Fruit fly (Drosophila melanogaster) whole organism, embryonic: ENCODE measurements around the gene AP-1mu.

Experiments used
- CG10321 ChIP-seq: fragments of 200-800 bp; sonication (Bioruptor generic); IDR thresholded peaks from 2 replicates; pipeline ENCODE4 v1.3.6; 2022; ENCODE audit warnings: missing biosample characterization, missing genetic modification characterization
- CG12155 ChIP-seq: fragments of 200-800 bp; sonication (Bioruptor generic); optimal IDR thresholded peaks from 3 replicates; lab custom pipeline; 2016; ENCODE audit warnings: missing biosample characterization, missing genetic modification characterization
- CG13624 ChIP-seq: fragments of 200-800 bp; sonication (Bioruptor generic); optimal IDR thresholded peaks from 2 replicates; lab custom pipeline; 2016; ENCODE audit warnings: missing biosample characterization, missing genetic modification characterization
- CG14441 ChIP-seq: fragments of 200-800 bp; sonication (Bioruptor generic); IDR thresholded peaks from 2 replicates; pipeline ENCODE4 v1.3.6; 2022; ENCODE audit warnings: missing biosample characterization, missing genetic modification characterization
- CG14710 ChIP-seq: fragments of 200-800 bp; sonication (Bioruptor generic); optimal IDR thresholded peaks from 3 replicates; lab custom pipeline; 2019; ENCODE audit warnings: missing biosample characterization, mild to moderate bottlenecking, missing genetic modification characterization, moderate library complexity
- CG15696 ChIP-seq: fragments of 200-800 bp; sonication (Bioruptor generic); optimal IDR thresholded peaks from 2 replicates; lab custom pipeline; 2019; ENCODE audit warnings: missing biosample characterization, mild to moderate bottlenecking, missing genetic modification characterization, moderate library complexity
- CG1603 ChIP-seq: fragments of 200-800 bp; sonication (Bioruptor generic); optimal IDR thresholded peaks from 2 replicates; lab custom pipeline; 2019; ENCODE audit warnings: missing biosample characterization, mild to moderate bottlenecking, missing genetic modification characterization, moderate library complexity
- CG17359 ChIP-seq: fragments of 200-800 bp; sonication (Bioruptor generic); optimal IDR thresholded peaks from 3 replicates; lab custom pipeline; 2018; ENCODE audit warnings: missing biosample characterization, mild to moderate bottlenecking, missing genetic modification characterization, moderate library complexity
- CG17361 ChIP-seq: fragments of 200-800 bp; sonication (Bioruptor generic); IDR thresholded peaks from 3 replicates; pipeline ENCODE4 v1.3.6; 2022; ENCODE audit warnings: missing biosample characterization, missing genetic modification characterization
- CG1792 ChIP-seq: fragments of 200-800 bp; sonication (Bioruptor generic); optimal IDR thresholded peaks from 2 replicates; lab custom pipeline; 2016; ENCODE audit warnings: missing biosample characterization, missing genetic modification characterization
- CG18011 ChIP-seq: fragments of 200-800 bp; sonication (Bioruptor generic); optimal IDR thresholded peaks from 2 replicates; lab custom pipeline; 2017; ENCODE audit warnings: missing biosample characterization, missing genetic modification characterization, mild to moderate bottlenecking, moderate library complexity, missing genotype
- CG18599 ChIP-seq: fragments of 200-800 bp; sonication (Bioruptor generic); optimal IDR thresholded peaks from 3 replicates; lab custom pipeline; 2017; ENCODE audit warnings: missing biosample characterization, missing genetic modification characterization, mild to moderate bottlenecking, moderate library complexity, missing genetic modification reagents
- CG2889 ChIP-seq: fragments of 200-800 bp; sonication (Bioruptor generic); IDR thresholded peaks from 3 replicates; pipeline ENCODE4 v1.3.6; 2022; ENCODE audit warnings: missing biosample characterization, missing genetic modification characterization
- CG3065 ChIP-seq: fragments of 200-800 bp; sonication (Bioruptor generic); optimal IDR thresholded peaks from 2 replicates; lab custom pipeline; 2016; ENCODE audit warnings: missing biosample characterization, missing genetic modification characterization
- CG34376 ChIP-seq: fragments of 200-800 bp; sonication (Bioruptor generic); optimal IDR thresholded peaks from 2 replicates; lab custom pipeline; 2018; ENCODE audit warnings: missing biosample characterization, mild to moderate bottlenecking, missing genetic modification characterization
- CG3838 ChIP-seq: fragments of 200-800 bp; sonication (Bioruptor generic); optimal IDR thresholded peaks from 3 replicates; lab custom pipeline; 2016; ENCODE audit warnings: missing biosample characterization, missing genetic modification characterization
- CG4617 ChIP-seq: fragments of 200-800 bp; sonication (Bioruptor generic); optimal IDR thresholded peaks from 3 replicates; lab custom pipeline; 2016; ENCODE audit warnings: missing biosample characterization, missing genetic modification characterization, borderline replicate concordance
- CG6683 ChIP-seq: fragments of 200-800 bp; sonication (Bioruptor generic); optimal IDR thresholded peaks from 2 replicates; lab custom pipeline; 2017; ENCODE audit warnings: missing biosample characterization, mild to moderate bottlenecking, missing genetic modification characterization, missing genetic modification reagents
- CG6813 ChIP-seq: fragments of 200-800 bp; sonication (Bioruptor generic); optimal IDR thresholded peaks from 2 replicates; lab custom pipeline; 2017; ENCODE audit warnings: missing biosample characterization, missing genetic modification characterization, mild to moderate bottlenecking, moderate library complexity, missing genetic modification reagents
- Dp ChIP-seq: fragments of 200-800 bp; sonication (Bioruptor generic); optimal IDR thresholded peaks from 2 replicates; lab custom pipeline; 2018; ENCODE audit warnings: missing biosample characterization, mild to moderate bottlenecking, missing genetic modification characterization, moderate library complexity
- Eip74EF ChIP-seq, 2 experiments: fragments of 200-800 bp in 1 of 2; fragments of >200 bp in 1 of 2; sonication (Bioruptor generic) in 1 of 2; optimal IDR thresholded peaks; 2 replicates each; lab custom pipeline; 2017 to 2019; ENCODE audit warnings: missing biosample characterization in 2 of 2, missing genetic modification characterization in 2 of 2, mild to moderate bottlenecking in 1 of 2, moderate library complexity in 1 of 2
- HLH4C ChIP-seq: fragments of 200-800 bp; sonication (Bioruptor generic); IDR thresholded peaks from 3 replicates; pipeline ENCODE4 v1.3.6; 2022; ENCODE audit warnings: missing biosample characterization, missing genetic modification characterization; ENCODE audit not compliant: partially characterized antibody
- Hr51 ChIP-seq, 2 experiments: fragments of 200-800 bp; sonication (Bioruptor generic); optimal IDR thresholded peaks; 2 replicates in 1 of 2; 3 replicates in 1 of 2; lab custom pipeline; 2016 to 2018; ENCODE audit warnings: missing biosample characterization in 2 of 2, missing genetic modification characterization in 2 of 2, mild to moderate bottlenecking in 1 of 2, moderate library complexity in 1 of 2
- Hsf ChIP-seq: fragments of 200-800 bp; sonication (Bioruptor generic); optimal IDR thresholded peaks from 3 replicates; lab custom pipeline; 2016; ENCODE audit warnings: missing biosample characterization, missing genetic modification characterization
- Myb ChIP-seq: fragments of 200-800 bp; sonication (Bioruptor generic); optimal IDR thresholded peaks from 2 replicates; lab custom pipeline; 2016; ENCODE audit warnings: missing biosample characterization, missing genetic modification characterization
- PHDP ChIP-seq: fragments of 200-800 bp; sonication (Bioruptor generic); optimal IDR thresholded peaks from 3 replicates; lab custom pipeline; 2018; ENCODE audit warnings: missing biosample characterization, mild to moderate bottlenecking, missing genetic modification characterization, moderate library complexity
- Tbp ChIP-seq: fragments of >200 bp; optimal IDR thresholded peaks from 2 replicates; lab custom pipeline; 2018; ENCODE audit warnings: missing biosample characterization, missing genetic modification characterization
- Xbp1 ChIP-seq: fragments of 200-800 bp; sonication (Bioruptor generic); optimal IDR thresholded peaks from 3 replicates; lab custom pipeline; 2016; ENCODE audit warnings: missing biosample characterization, mild to moderate bottlenecking, missing genetic modification characterization
- abd-A ChIP-seq: fragments of 200-800 bp; sonication (Bioruptor generic); optimal IDR thresholded peaks from 3 replicates; lab custom pipeline; 2019; ENCODE audit warnings: missing biosample characterization, mild to moderate bottlenecking, missing genetic modification characterization, moderate library complexity
- ac ChIP-seq: fragments of 200-800 bp; sonication (Bioruptor generic); optimal IDR thresholded peaks from 3 replicates; lab custom pipeline; 2017; ENCODE audit warnings: missing biosample characterization, mild to moderate bottlenecking, missing genetic modification characterization
- ase ChIP-seq: fragments of 200-800 bp; sonication (Bioruptor generic); IDR thresholded peaks from 3 replicates; pipeline ENCODE4 v1.3.6; 2022; ENCODE audit warnings: missing biosample characterization, missing genetic modification characterization
- bab2 ChIP-seq: fragments of 200-800 bp; sonication (Bioruptor generic); optimal IDR thresholded peaks from 2 replicates; lab custom pipeline; 2016; ENCODE audit warnings: missing biosample characterization, missing genetic modification characterization
- bowl ChIP-seq: fragments of 200-800 bp; sonication (Bioruptor generic); IDR thresholded peaks from 2 replicates; pipeline ENCODE4 v1.3.6; 2022; ENCODE audit warnings: missing biosample characterization, missing genetic modification characterization
- crc ChIP-seq: fragments of 200-800 bp; sonication (Bioruptor generic); optimal IDR thresholded peaks from 2 replicates; lab custom pipeline; 2016; ENCODE audit warnings: missing biosample characterization, missing genetic modification characterization
- dimm ChIP-seq: fragments of 200-800 bp; sonication (Bioruptor generic); IDR thresholded peaks from 2 replicates; pipeline ENCODE4 v1.3.6; 2022; ENCODE audit warnings: missing biosample characterization, missing genetic modification characterization
- dpn ChIP-seq, 2 experiments: fragments of 200-800 bp; sonication (Bioruptor generic); optimal IDR thresholded peaks; 3 replicates each; lab custom pipeline; 2016; ENCODE audit warnings: missing biosample characterization in 2 of 2, missing genetic modification characterization in 2 of 2
- ems ChIP-seq: fragments of 200-800 bp; sonication (Bioruptor generic); optimal IDR thresholded peaks from 3 replicates; lab custom pipeline; 2016; ENCODE audit warnings: missing biosample characterization, missing genetic modification characterization
- eyg ChIP-seq: fragments of 200-800 bp; sonication (Bioruptor generic); optimal IDR thresholded peaks from 3 replicates; lab custom pipeline; 2016; ENCODE audit warnings: missing biosample characterization, missing genetic modification characterization
- fd102C ChIP-seq: fragments of 200-800 bp; sonication (Bioruptor generic); optimal IDR thresholded peaks from 2 replicates; lab custom pipeline; 2018; ENCODE audit warnings: missing biosample characterization, mild to moderate bottlenecking, missing genetic modification characterization, moderate library complexity
- fd64A ChIP-seq: fragments of 200-800 bp; sonication (Bioruptor generic); optimal IDR thresholded peaks from 3 replicates; lab custom pipeline; 2018; ENCODE audit warnings: missing biosample characterization, mild to moderate bottlenecking, missing genetic modification characterization
- fd96Cb ChIP-seq: fragments of 200-800 bp; sonication (Bioruptor generic); optimal IDR thresholded peaks from 2 replicates; lab custom pipeline; 2018; ENCODE audit warnings: missing biosample characterization, mild to moderate bottlenecking, missing genetic modification characterization, moderate library complexity
- gce ChIP-seq: fragments of 200-800 bp; sonication (Bioruptor generic); IDR thresholded peaks from 3 replicates; pipeline ENCODE4 v1.3.6; 2022; ENCODE audit warnings: missing biosample characterization, missing genetic modification characterization
- grau ChIP-seq: fragments of 200-800 bp; optimal IDR thresholded peaks from 3 replicates; lab custom pipeline; 2019; ENCODE audit warnings: missing biosample characterization, mild to moderate bottlenecking, missing genetic modification characterization, moderate library complexity
- h ChIP-seq: fragments of >200 bp; optimal IDR thresholded peaks from 2 replicates; lab custom pipeline; 2017
- hth ChIP-seq: fragments of >200 bp; optimal IDR thresholded peaks from 2 replicates; lab custom pipeline; 2017; ENCODE audit warnings: inconsistent platforms
- knrl ChIP-seq: fragments of 200-800 bp; sonication (Bioruptor generic); IDR thresholded peaks from 3 replicates; pipeline ENCODE4 v1.3.6; 2022; ENCODE audit warnings: missing biosample characterization, missing genetic modification characterization; ENCODE audit not compliant: partially characterized antibody
- lilli ChIP-seq: fragments of 200-800 bp; sonication (Bioruptor generic); optimal IDR thresholded peaks from 3 replicates; lab custom pipeline; 2016; ENCODE audit warnings: missing biosample characterization, missing genetic modification characterization
- pros ChIP-seq: fragments of 200-800 bp; sonication (Bioruptor generic); optimal IDR thresholded peaks from 3 replicates; lab custom pipeline; 2019; ENCODE audit warnings: missing biosample characterization, mild to moderate bottlenecking, missing genetic modification characterization, moderate library complexity
- slou ChIP-seq: fragments of 200-800 bp; sonication (Bioruptor generic); optimal IDR thresholded peaks from 3 replicates; lab custom pipeline; 2016; ENCODE audit warnings: missing biosample characterization, missing genetic modification characterization
- sob ChIP-seq: fragments of 200-800 bp; sonication (Bioruptor generic); IDR thresholded peaks from 2 replicates; pipeline ENCODE4 v1.3.6; 2022; ENCODE audit warnings: missing biosample characterization, missing genetic modification characterization
- tx ChIP-seq: fragments of 200-800 bp; sonication (Bioruptor generic); optimal IDR thresholded peaks from 2 replicates; lab custom pipeline; 2016; ENCODE audit warnings: missing biosample characterization, missing genetic modification characterization

The AP-1mu gene

dm6 chr3R:9600558-9600959, 41.2 kb upstream of the AP-1mu start (continued):
- TF ChIP-seq CG12155 (GFP tag; lab: Kevin White, UChicago): no peak
- no peak for TF ChIP-seq ac
- peak; percentile 39 for TF ChIP-seq CG6813 (GFP tag; lab: Kevin White, UChicago)
- no peak for TF ChIP-seq CG4617 (GFP tag; lab: Kevin White, UChicago)
- TF ChIP-seq CG2889: no peak
- TF ChIP-seq bowl (GFP tag; lab: Robert Waterston, UW): no peak
- TF ChIP-seq Eip74EF (GFP tag; optimal IDR thresholded peaks at IDR 0.05; lab: Kevin White, UChicago): peak in 1 of 2 experiments; percentile 14
- no peak for TF ChIP-seq Dp (GFP tag; lab: Kevin White, UChicago)
- no peak for TF ChIP-seq Xbp1
- TF ChIP-seq fd64A (GFP tag; lab: Kevin White, UChicago): no peak
- no peak for TF ChIP-seq slou (GFP tag; lab: Kevin White, UChicago)
- TF ChIP-seq grau (tag; lab: Kevin White, UChicago): peak; percentile 63
- TF ChIP-seq CG3065 (GFP tag; lab: Kevin White, UChicago): no peak
- TF ChIP-seq h: no peak
- TF ChIP-seq crc (GFP tag; lab: Kevin White, UChicago): no peak
- peak; percentile 56 for TF ChIP-seq CG17359 (tag; lab: Kevin White, UChicago)
- TF ChIP-seq CG18011 (GFP tag; lab: Kevin White, UChicago): peak; percentile 14
- peak; percentile 52 for TF ChIP-seq CG15696 (tag; lab: Kevin White, UChicago)
- no peak for TF ChIP-seq eyg (GFP tag; lab: Kevin White, UChicago)
- peak; percentile 69 for TF ChIP-seq CG17361 (GFP tag; lab: Robert Waterston, UW)
- no peak for TF ChIP-seq hth (lab: Kevin White, UChicago)
- no peak for TF ChIP-seq fd96Cb (tag; lab: Kevin White, UChicago)
- no peak for TF ChIP-seq CG3838 (GFP tag; lab: Kevin White, UChicago)
- peak; percentile 38 for TF ChIP-seq CG34376
- TF ChIP-seq Hsf: no peak
- TF ChIP-seq Myb: no peak
- TF ChIP-seq HLH4C (GFP tag; lab: Robert Waterston, UW): no peak
- no peak for TF ChIP-seq dpn (GFP tag; optimal IDR thresholded peaks at IDR 0.05; lab: Kevin White, UChicago)
- no peak for TF ChIP-seq knrl
- TF ChIP-seq CG18599 (GFP tag; lab: Kevin White, UChicago): peak; percentile 89
- peak in 1 of 2 experiments; percentile 9 for TF ChIP-seq Hr51 (GFP tag; optimal IDR thresholded peaks at IDR 0.05; lab: Kevin White, UChicago)
- TF ChIP-seq sob (GFP tag; lab: Robert Waterston, UW): 0 out of 2 replicates have a peak, but pooled peaks have one; percentile 38
- no peak for TF ChIP-seq CG10321
- peak; percentile 61 for TF ChIP-seq PHDP (tag; lab: Kevin White, UChicago)
- TF ChIP-seq ase (GFP tag; lab: Robert Waterston, UW): no peak
- TF ChIP-seq ems (GFP tag; lab: Kevin White, UChicago): no peak
- no peak for TF ChIP-seq tx (GFP tag; lab: Kevin White, UChicago)
- no peak for TF ChIP-seq CG1792 (GFP tag; lab: Kevin White, UChicago)
- no peak for TF ChIP-seq gce (GFP tag; lab: Robert Waterston, UW)
- no peak for TF ChIP-seq abd-A
- no peak for TF ChIP-seq pros
- peak; percentile 26 for TF ChIP-seq CG6683 (GFP tag; lab: Kevin White, UChicago)
- TF ChIP-seq fd102C: no peak
- TF ChIP-seq lilli (GFP tag; lab: Kevin White, UChicago): peak; percentile 25
- TF ChIP-seq bab2 (GFP tag; lab: Kevin White, UChicago): no peak
- TF ChIP-seq CG13624: peak; percentile 33
- peak; percentile 47; the same call in 1 of the 2 replicates for TF ChIP-seq CG14441 (GFP tag; lab: Robert Waterston, UW)
- peak; percentile 19 for TF ChIP-seq CG14710 (tag; lab: Kevin White, UChicago)
- no peak for TF ChIP-seq dimm (GFP tag; lab: Robert Waterston, UW)
- TF ChIP-seq CG1603: peak; percentile 29
- TF ChIP-seq Tbp (GFP tag; lab: Kevin White, UChicago): no peak
